Fruit fly (Drosophila melanogaster) whole organism, prepupa: ENCODE data around the gene KaiR1D.
A peak's percentile ranks its signal among the peaks of the same experiment; 100 is the strongest.

Experiments
- Blimp-1 ChIP-seq: fragments of 200-800 bp; sonication (Bioruptor generic); optimal IDR thresholded peaks from 3 replicates; lab custom pipeline; 2017; ENCODE audit warnings: missing biosample characterization, missing genetic modification characterization, mild to moderate bottlenecking, moderate library complexity, missing genetic modification reagents
- CG10631 ChIP-seq: fragments of 200-800 bp; sonication (Bioruptor generic); optimal IDR thresholded peaks from 2 replicates; lab custom pipeline; 2016; ENCODE audit warnings: missing biosample characterization, missing genetic modification characterization
- CG11294 ChIP-seq: fragments of 200-800 bp; sonication (Bioruptor generic); IDR thresholded peaks from 2 replicates; pipeline ENCODE4 v1.3.6; 2022; ENCODE audit warnings: missing biosample characterization, missing genetic modification characterization
- CG11902 ChIP-seq: fragments of 200-800 bp; sonication (Bioruptor generic); optimal IDR thresholded peaks from 3 replicates; lab custom pipeline; 2016; ENCODE audit warnings: missing biosample characterization, missing genetic modification characterization
- CG1621 ChIP-seq: fragments of 200-800 bp; sonication (Bioruptor generic); optimal IDR thresholded peaks from 3 replicates; lab custom pipeline; 2018; ENCODE audit warnings: missing biosample characterization, mild to moderate bottlenecking, missing genetic modification characterization
- CG16779 ChIP-seq: fragments of 200-800 bp; sonication (Bioruptor generic); optimal IDR thresholded peaks from 3 replicates; lab custom pipeline; 2017; ENCODE audit warnings: missing biosample characterization, mild to moderate bottlenecking, missing genetic modification characterization
- CG3032 ChIP-seq: fragments of 200-800 bp; optimal IDR thresholded peaks from 2 replicates; lab custom pipeline; 2019; ENCODE audit warnings: missing biosample characterization, mild to moderate bottlenecking, missing genetic modification characterization, moderate library complexity
- CG32006 ChIP-seq: fragments of 200-800 bp; sonication (Bioruptor generic); optimal IDR thresholded peaks from 3 replicates; lab custom pipeline; 2017; ENCODE audit warnings: missing biosample characterization, mild to moderate bottlenecking, missing genetic modification characterization
- CG34406 ChIP-seq: fragments of 200-800 bp; sonication (Bioruptor generic); optimal IDR thresholded peaks from 3 replicates; lab custom pipeline; 2016; ENCODE audit warnings: missing biosample characterization, missing genetic modification characterization
- CG3919 ChIP-seq: fragments of 200-800 bp; sonication (Bioruptor generic); optimal IDR thresholded peaks from 3 replicates; lab custom pipeline; 2016; ENCODE audit warnings: missing biosample characterization, missing genetic modification characterization
- CG4318 ChIP-seq: fragments of 200-800 bp; sonication (Bioruptor generic); optimal IDR thresholded peaks from 3 replicates; lab custom pipeline; 2017; ENCODE audit warnings: missing biosample characterization, mild to moderate bottlenecking, missing genetic modification characterization
- CG6163 ChIP-seq: fragments of 200-800 bp; sonication (Bioruptor generic); IDR thresholded peaks from 3 replicates; pipeline ENCODE4 v1.3.6; 2022; ENCODE audit warnings: missing biosample characterization, missing genetic modification characterization
- CG6276 ChIP-seq: fragments of 200-800 bp; sonication (Bioruptor generic); optimal IDR thresholded peaks from 2 replicates; lab custom pipeline; 2017; ENCODE audit warnings: missing biosample characterization, mild to moderate bottlenecking, missing genetic modification characterization
- CG6792 ChIP-seq: fragments of 200-800 bp; sonication (Bioruptor generic); optimal IDR thresholded peaks from 3 replicates; lab custom pipeline; 2016; ENCODE audit warnings: missing biosample characterization, missing genetic modification characterization
- CG8119 ChIP-seq: fragments of 200-800 bp; sonication (Bioruptor generic); IDR thresholded peaks from 3 replicates; pipeline ENCODE4 v1.3.6; 2022; ENCODE audit warnings: missing biosample characterization, missing genetic modification characterization
- CG8319 ChIP-seq: fragments of 200-800 bp; sonication (Bioruptor generic); optimal IDR thresholded peaks from 3 replicates; lab custom pipeline; 2016; ENCODE audit warnings: missing biosample characterization, missing genetic modification characterization
- CG9139 ChIP-seq: fragments of 200-800 bp; sonication (Bioruptor generic); optimal IDR thresholded peaks from 3 replicates; lab custom pipeline; 2017; ENCODE audit warnings: missing biosample characterization, mild to moderate bottlenecking, missing genetic modification characterization
- Eip75B ChIP-seq: fragments of 200-800 bp; sonication (Bioruptor generic); optimal IDR thresholded peaks from 3 replicates; lab custom pipeline; 2016; ENCODE audit warnings: missing biosample characterization, missing genetic modification characterization
- Eip78C ChIP-seq: fragments of 200-800 bp; sonication (Bioruptor generic); peaks from one replicate; lab custom pipeline; 2016; ENCODE audit warnings: missing biosample characterization, missing genetic modification characterization
- Eip93F ChIP-seq: fragments of 200-800 bp; sonication (Bioruptor generic); optimal IDR thresholded peaks from 2 replicates; lab custom pipeline; 2016; ENCODE audit warnings: missing biosample characterization, mild to moderate bottlenecking, missing genetic modification characterization
- Ets21C ChIP-seq: fragments of 200-800 bp; sonication (Bioruptor generic); optimal IDR thresholded peaks from 3 replicates; lab custom pipeline; 2016; ENCODE audit warnings: missing biosample characterization, missing genetic modification characterization
- Gug ChIP-seq: fragments of 200-800 bp; sonication (Bioruptor generic); IDR thresholded peaks from 2 replicates; pipeline ENCODE4 v1.3.6; 2022; ENCODE audit warnings: missing biosample characterization, missing genetic modification characterization
- Hr39 ChIP-seq: fragments of 200-800 bp; sonication (Bioruptor generic); optimal IDR thresholded peaks from 2 replicates; lab custom pipeline; 2016; ENCODE audit warnings: missing biosample characterization, missing genetic modification characterization
- Hr4 ChIP-seq: fragments of 200-800 bp; sonication (Bioruptor generic); optimal IDR thresholded peaks from 3 replicates; lab custom pipeline; 2016; ENCODE audit warnings: missing biosample characterization, missing genetic modification characterization
- Lpt ChIP-seq: fragments of 200-800 bp; sonication (Bioruptor generic); optimal IDR thresholded peaks from 3 replicates; lab custom pipeline; 2016; ENCODE audit warnings: missing biosample characterization, missing genetic modification characterization
- Met ChIP-seq: fragments of 200-800 bp; sonication (Bioruptor generic); optimal IDR thresholded peaks from 3 replicates; lab custom pipeline; 2016; ENCODE audit warnings: missing biosample characterization, missing genetic modification characterization
- OdsH ChIP-seq: fragments of 200-800 bp; sonication (Bioruptor generic); optimal IDR thresholded peaks from 3 replicates; lab custom pipeline; 2016; ENCODE audit warnings: missing biosample characterization, missing genetic modification characterization
- Smox ChIP-seq: fragments of 200-800 bp; sonication (Bioruptor generic); optimal IDR thresholded peaks from 3 replicates; lab custom pipeline; 2016; ENCODE audit warnings: missing biosample characterization, missing genetic modification characterization
- Sox15 ChIP-seq: fragments of 200-800 bp; sonication (Bioruptor generic); optimal IDR thresholded peaks from 3 replicates; lab custom pipeline; 2016; ENCODE audit warnings: missing biosample characterization, missing genetic modification characterization
- achi ChIP-seq: fragments of 200-800 bp; sonication (Bioruptor generic); optimal IDR thresholded peaks from 3 replicates; lab custom pipeline; 2016; ENCODE audit warnings: missing biosample characterization, missing genetic modification characterization
- acj6 ChIP-seq: fragments of 200-800 bp; sonication (Bioruptor generic); optimal IDR thresholded peaks from 3 replicates; lab custom pipeline; 2016; ENCODE audit warnings: missing biosample characterization, missing genetic modification characterization
- cyc ChIP-seq: fragments of 200-800 bp; sonication (Bioruptor generic); optimal IDR thresholded peaks from 3 replicates; lab custom pipeline; 2016; ENCODE audit warnings: missing biosample characterization, missing genetic modification characterization
- dac ChIP-seq: fragments of 200-800 bp; sonication (Bioruptor generic); optimal IDR thresholded peaks from 2 replicates; lab custom pipeline; 2017; ENCODE audit warnings: missing biosample characterization, mild to moderate bottlenecking, missing genetic modification characterization
- dsx ChIP-seq: fragments of 200-800 bp; optimal IDR thresholded peaks from 3 replicates; lab custom pipeline; 2019; ENCODE audit warnings: missing biosample characterization, mild to moderate bottlenecking, missing genetic modification characterization, moderate library complexity; ENCODE audit not compliant: poor library complexity, severe bottlenecking
- eg ChIP-seq: fragments of 200-800 bp; sonication (Bioruptor generic); IDR thresholded peaks from 3 replicates; pipeline ENCODE4 v1.3.6; 2022; ENCODE audit warnings: missing biosample characterization, missing genetic modification characterization
- esn ChIP-seq: fragments of 200-800 bp; sonication (Bioruptor generic); optimal IDR thresholded peaks from 2 replicates; lab custom pipeline; 2016; ENCODE audit warnings: missing biosample characterization, mild to moderate bottlenecking, missing genetic modification characterization, moderate library complexity
- fkh ChIP-seq: fragments of 200-800 bp; sonication (Bioruptor generic); optimal IDR thresholded peaks from 3 replicates; lab custom pipeline; 2017; ENCODE audit warnings: missing biosample characterization, mild to moderate bottlenecking, missing genetic modification characterization, moderate library complexity
- net ChIP-seq: fragments of 200-800 bp; sonication (Bioruptor generic); optimal IDR thresholded peaks from 3 replicates; lab custom pipeline; 2016; ENCODE audit warnings: missing biosample characterization, missing genetic modification characterization
- pdm3 ChIP-seq: fragments of 200-800 bp; sonication (Bioruptor generic); optimal IDR thresholded peaks from 3 replicates; lab custom pipeline; 2016; ENCODE audit warnings: missing biosample characterization, missing genetic modification characterization
- salr ChIP-seq, 2 experiments: fragments of 200-800 bp; sonication (Bioruptor generic); optimal IDR thresholded peaks; 3 replicates each; lab custom pipeline; 2016 to 2018; ENCODE audit warnings: missing biosample characterization in 2 of 2, missing genetic modification characterization in 2 of 2, mild to moderate bottlenecking in 1 of 2
- spab ChIP-seq: fragments of 200-800 bp; sonication (Bioruptor generic); optimal IDR thresholded peaks from 2 replicates; lab custom pipeline; 2017; ENCODE audit warnings: missing biosample characterization, mild to moderate bottlenecking, missing genetic modification characterization, missing genetic modification reagents
- svp ChIP-seq: fragments of 200-800 bp; sonication (Bioruptor generic); peaks from one replicate; lab custom pipeline; 2016; ENCODE audit warnings: missing biosample characterization, missing genetic modification characterization
- topi ChIP-seq: fragments of 200-800 bp; sonication (Bioruptor generic); optimal IDR thresholded peaks from 3 replicates; lab custom pipeline; 2016; ENCODE audit warnings: missing biosample characterization, missing genetic modification characterization
- vri ChIP-seq: fragments of 200-800 bp; sonication (Bioruptor generic); optimal IDR thresholded peaks from 3 replicates; lab custom pipeline; 2016; ENCODE audit warnings: missing biosample characterization, mild to moderate bottlenecking, missing genetic modification characterization

KaiR1D gene

dm6 chr3R:20832689-20833524 is 33.1 kb downstream of the KaiR1D start, which contains the start of gene Synd (continued):
- TF ChIP-seq achi (GFP tag; lab: Kevin White, UChicago) = no peak
- TF ChIP-seq dsx (GFP tag; lab: Kevin White, UChicago) = no peak
- TF ChIP-seq CG1621 (tag; lab: Kevin White, UChicago) = peak; percentile 16
- TF ChIP-seq topi (GFP tag; lab: Kevin White, UChicago) = peak; percentile 28
- TF ChIP-seq CG6276 = peak; percentile 40
- peak; percentile 37 for TF ChIP-seq Eip78C (GFP tag; lab: Kevin White, UChicago)
- TF ChIP-seq Gug (GFP tag; lab: Robert Waterston, UW) = no peak
- peak; percentile 13; the same call in 2 of the 3 replicates for TF ChIP-seq CG6163 (GFP tag; lab: Robert Waterston, UW)
- peak; percentile 57 for TF ChIP-seq CG3919 (GFP tag; lab: Kevin White, UChicago)
- no peak for TF ChIP-seq Sox15 (GFP tag; lab: Kevin White, UChicago)
- TF ChIP-seq CG11294 = peak; percentile 32; the same call in 1 of the 2 replicates
- TF ChIP-seq CG8119 = peak; percentile 53; the same call in 1 of the 3 replicates
- peak; percentile 47 for TF ChIP-seq Eip75B (GFP tag; lab: Kevin White, UChicago)

- no peak for TF ChIP-seq Lpt (GFP tag; lab: Kevin White, UChicago)
- TF ChIP-seq CG1621 (tag; lab: Kevin White, UChicago) = no peak
- no peak for TF ChIP-seq Hr39 (GFP tag; lab: Kevin White, UChicago)
- no peak for TF ChIP-seq OdsH (GFP tag; lab: Kevin White, UChicago)
- no peak for TF ChIP-seq CG32006 (GFP tag; lab: Kevin White, UChicago)
- no peak for TF ChIP-seq esn (GFP tag; lab: Kevin White, UChicago)
Measured at dm6 chr3R:20830963-20831362, 35.1 kb downstream of the KaiR1D start, which contains the start of gene CG31223. Gene CG31223, plus strand, starts transcription at chr3R:20831127.

dm6 chr3R:20830153-20830695 is 35.8 kb downstream of the KaiR1D start, which contains the start of gene Adss:
Gene Adss, minus strand, starts transcription at chr3R:20830580.
- no peak for TF ChIP-seq CG11294
- TF ChIP-seq pdm3 = no peak
- TF ChIP-seq dac (GFP tag; lab: Kevin White, UChicago) = no peak
- peak; percentile 7 for TF ChIP-seq Met (GFP tag; lab: Kevin White, UChicago)
- TF ChIP-seq CG10631 (GFP tag; lab: Kevin White, UChicago) = no peak
- peak; percentile 24; the same call in 1 of the 3 replicates for TF ChIP-seq CG6163 (GFP tag; lab: Robert Waterston, UW)
- TF ChIP-seq OdsH (GFP tag; lab: Kevin White, UChicago) = no peak
- TF ChIP-seq Sox15 (GFP tag; lab: Kevin White, UChicago) = no peak
- no peak for TF ChIP-seq salr (GFP tag; optimal IDR thresholded peaks at IDR 0.05; lab: Kevin White, UChicago)
- no peak for TF ChIP-seq Blimp-1 (GFP tag; lab: Kevin White, UChicago)
- TF ChIP-seq vri (GFP tag; lab: Kevin White, UChicago) = no peak
- no peak for TF ChIP-seq CG6792
- no peak for TF ChIP-seq cyc (GFP tag; lab: Kevin White, UChicago)
- no peak for TF ChIP-seq Hr39 (GFP tag; lab: Kevin White, UChicago)
- no peak for TF ChIP-seq CG16779 (tag; lab: Kevin White, UChicago)
- peak; percentile 45; the same call in 1 of the 3 replicates for TF ChIP-seq eg (GFP tag; lab: Robert Waterston, UW)
- TF ChIP-seq Ets21C (GFP tag; lab: Kevin White, UChicago) = no peak
- TF ChIP-seq CG4318 = no peak
- TF ChIP-seq CG6276 = peak; percentile 9
- TF ChIP-seq net = no peak
- no peak for TF ChIP-seq svp
- TF ChIP-seq Eip78C (GFP tag; lab: Kevin White, UChicago) = peak; percentile 69
- TF ChIP-seq fkh (GFP tag; lab: Kevin White, UChicago) = peak; percentile 92
- no peak for TF ChIP-seq CG34406
- TF ChIP-seq acj6 (GFP tag; lab: Kevin White, UChicago) = no peak
- TF ChIP-seq CG3032 (tag; lab: Kevin White, UChicago) = no peak
- TF ChIP-seq CG11902 = no peak
- no peak for TF ChIP-seq spab (GFP tag; lab: Kevin White, UChicago)
- TF ChIP-seq Smox (GFP tag; lab: Kevin White, UChicago) = no peak
- TF ChIP-seq Lpt (GFP tag; lab: Kevin White, UChicago) = no peak
- TF ChIP-seq CG9139 = no peak
- TF ChIP-seq Eip93F (GFP tag; lab: Kevin White, UChicago) = no peak
- no peak for TF ChIP-seq CG8119
- no peak for TF ChIP-seq Gug (GFP tag; lab: Robert Waterston, UW)
- TF ChIP-seq CG8319 (GFP tag; lab: Kevin White, UChicago) = no peak
- peak; percentile 51 for TF ChIP-seq CG1621 (tag; lab: Kevin White, UChicago)
- TF ChIP-seq Hr4 (GFP tag; lab: Kevin White, UChicago) = no peak
- TF ChIP-seq CG3919 (GFP tag; lab: Kevin White, UChicago) = peak; percentile 19
